Worm (Caenorhabditis elegans): ENCODE results near the gene glr-1.

DNA sequence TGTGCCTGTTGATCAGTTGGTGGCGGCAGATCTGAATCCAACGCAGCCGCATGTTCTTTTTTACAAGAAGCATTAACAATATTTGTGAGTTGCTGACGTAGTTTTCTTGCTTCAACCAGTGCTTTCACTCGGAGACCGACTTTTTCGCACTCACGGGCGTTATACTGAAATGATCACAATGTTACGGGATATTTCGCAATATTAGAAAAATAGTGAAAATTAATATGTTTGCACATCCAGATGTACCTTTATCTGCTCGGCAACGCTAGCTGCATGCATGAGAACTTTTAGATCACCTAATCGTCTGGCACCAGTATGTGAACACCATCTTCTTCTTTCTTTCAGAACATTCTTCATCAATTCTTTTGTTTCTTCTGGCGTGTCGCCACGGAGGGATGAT is 22.8 kb upstream of the glr-1 start:
- TF ChIP-seq D2030.7 (GFP tag; IDR thresholded peaks at IDR 0.05) (no peak), ekl-4 (GFP tag; IDR thresholded peaks at IDR 0.05) (no peak), lsl-1 (GFP tag; optimal IDR thresholded peaks at IDR 0.05) (no peak), nhr-90 (tag; optimal IDR thresholded peaks at IDR 0.05) (no peak), Y53F4B.3 (GFP tag; IDR thresholded peaks at IDR 0.05) (no peak), zim-3 (tag; optimal IDR thresholded peaks at IDR 0.05) (no peak), ama-1 (optimal IDR thresholded peaks at IDR 0.05) (no peak), ama-1 (GFP tag; optimal IDR thresholded peaks at IDR 0.05) (no peak), Y53G8AR.9 (GFP tag; conservative IDR thresholded peaks at IDR 0.05) (no peak), Y95B8A.8 (GFP tag; IDR thresholded peaks at IDR 0.05) (no peak), egl-18 (GFP tag; IDR thresholded peaks at IDR 0.05) (no peak), mxl-1 (tag; optimal IDR thresholded peaks at IDR 0.05) (no peak), bed-2 (GFP tag; IDR thresholded peaks at IDR 0.05) (no peak)

All from whole organism, young adult.